Worm (Caenorhabditis elegans) whole organism, young adult: ENCODE results near the gene prx-3.

Source experiments
- akir-1 ChIP-seq: fragments of 200-800 bp; sonication (Bioruptor generic); optimal IDR thresholded peaks from 2 replicates; lab custom pipeline; 2018; ENCODE audit warnings: mild to moderate bottlenecking, missing genetic modification characterization, moderate library complexity, missing compliant biosample characterization
- ama-1 ChIP-seq, 3 experiments: fragments of 150-350 bp in 1 of 3; sonication (generic microtip) in 2 of 3; optimal IDR thresholded peaks; 2 replicates each; lab custom pipeline; 2014 to 2018; ENCODE audit warnings: missing biosample characterization in 2 of 3, missing genetic modification characterization in 2 of 3, missing genetic modification reagents in 2 of 3
- ets-4 ChIP-seq: fragments of 200-800 bp; sonication (Bioruptor generic); optimal IDR thresholded peaks from 2 replicates; lab custom pipeline; 2018; ENCODE audit warnings: mild to moderate bottlenecking, missing genetic modification characterization, missing compliant biosample characterization
- hlh-12 ChIP-seq: sonication (generic microtip); optimal IDR thresholded peaks from 2 replicates; lab custom pipeline; 2016; ENCODE audit warnings: missing genetic modification characterization, missing compliant biosample characterization
- mel-28 ChIP-seq: sonication (generic microtip); optimal IDR thresholded peaks from 2 replicates; lab custom pipeline; 2016; ENCODE audit warnings: borderline replicate concordance, mild to moderate bottlenecking, missing genetic modification characterization, missing compliant biosample characterization
- nhr-179 ChIP-seq: sonication (generic microtip); optimal IDR thresholded peaks from 2 replicates; lab custom pipeline; 2016; ENCODE audit warnings: mild to moderate bottlenecking, missing genetic modification characterization, missing compliant biosample characterization
- rec-8 ChIP-seq, 2 experiments: sonication (generic microtip); optimal IDR thresholded peaks; 2 replicates each; lab custom pipeline; 2016; ENCODE audit warnings: mild to moderate bottlenecking in 2 of 2, missing genetic modification characterization in 2 of 2, missing genetic modification reagents in 2 of 2, missing genotype in 2 of 2, missing biosample characterization in 1 of 2, missing compliant biosample characterization in 1 of 2, moderate library complexity in 1 of 2
- unc-62 ChIP-seq: fragments of 150-350 bp; optimal IDR thresholded peaks from 2 replicates; lab custom pipeline; 2014; ENCODE audit warnings: missing biosample characterization, missing genetic modification reagents, missing genetic modification characterization
- ztf-3 ChIP-seq: fragments of 200-800 bp; sonication (Bioruptor generic); optimal IDR thresholded peaks from 2 replicates; lab custom pipeline; 2018; ENCODE audit warnings: mild to moderate bottlenecking, missing genetic modification characterization, missing compliant biosample characterization

DNA sequence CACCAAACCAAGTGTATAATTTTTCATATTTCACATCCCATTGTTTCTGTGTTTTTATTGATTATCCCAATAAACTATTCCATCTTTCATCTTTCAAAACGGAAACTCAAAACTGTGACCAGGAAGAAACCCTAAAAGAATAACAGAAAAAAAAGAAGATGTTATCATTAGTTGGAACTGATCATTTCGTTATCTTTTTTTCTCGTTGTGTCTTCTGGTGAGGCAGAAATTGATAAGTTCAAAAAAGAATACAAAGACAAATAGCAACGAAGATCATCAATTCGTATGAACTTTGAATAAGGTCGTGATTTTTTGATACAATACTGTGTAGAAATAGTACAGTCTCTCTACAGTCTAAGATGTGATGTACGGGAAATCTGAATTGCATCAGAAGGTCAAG is 30.9 kb downstream of the prx-3 start:
- TF ChIP-seq ama-1 (optimal IDR thresholded peaks at IDR 0.05; lab: Kevin White, UChicago) = no peak
- no peak for TF ChIP-seq ama-1 (GFP tag; optimal IDR thresholded peaks at IDR 0.05; lab: Kevin White, UChicago)
- TF ChIP-seq nhr-179 (tag; lab: Kevin White, UChicago) = no peak
- TF ChIP-seq akir-1 (GFP tag; lab: Kevin White, UChicago) = no peak
- no peak for TF ChIP-seq ztf-3 (GFP tag; lab: Kevin White, UChicago)
- no peak for TF ChIP-seq hlh-12 (tag; lab: Kevin White, UChicago)
- no peak for TF ChIP-seq mel-28
- TF ChIP-seq ets-4 = no peak
- no peak for TF ChIP-seq rec-8 (tag; optimal IDR thresholded peaks at IDR 0.05; lab: Kevin White, UChicago)
- TF ChIP-seq unc-62 (GFP tag; lab: Kevin White, UChicago) = no peak
